Worm (Caenorhabditis elegans) whole organism, young adult: ENCODE results near the gene ttr-44.
A peak's percentile ranks its signal among the peaks of the same experiment; 100 is the strongest.

Source experiments
- B0019.2 ChIP-seq: fragments of 200-800 bp; sonication (Bioruptor generic); conservative IDR thresholded peaks from 2 replicates; pipeline ENCODE4 v1.3.6; 2022; ENCODE audit warnings: missing genetic modification reagents, missing genetic modification characterization, missing compliant biosample characterization
- D2030.7 ChIP-seq: fragments of 200-800 bp; sonication (Bioruptor generic); IDR thresholded peaks from 2 replicates; pipeline ENCODE4 v1.3.6; 2022; ENCODE audit warnings: missing genetic modification reagents, missing genetic modification characterization, missing compliant biosample characterization
- F23B12.7 ChIP-seq: sonication (generic microtip); optimal IDR thresholded peaks from 2 replicates; lab custom pipeline; 2017; ENCODE audit warnings: missing genetic modification characterization, mild to moderate bottlenecking, missing compliant biosample characterization, antibody characterized with exemption, moderate library complexity; ENCODE audit not compliant: insufficient read depth
- F37B4.10 ChIP-seq: fragments of 200-800 bp; sonication (Bioruptor generic); IDR thresholded peaks from 2 replicates; pipeline ENCODE4 v1.3.6; 2022; ENCODE audit warnings: missing genetic modification characterization, missing compliant biosample characterization
- F39B2.1 ChIP-seq: fragments of 200-800 bp; sonication (Bioruptor generic); IDR thresholded peaks from 2 replicates; pipeline ENCODE4 v1.3.6; 2022; ENCODE audit warnings: missing genetic modification reagents, missing genetic modification characterization, missing compliant biosample characterization
- F49E8.2 ChIP-seq: sonication (generic microtip); optimal IDR thresholded peaks from 3 replicates; lab custom pipeline; 2017; ENCODE audit warnings: missing genetic modification characterization, mild to moderate bottlenecking, missing compliant biosample characterization, antibody characterized with exemption, moderate library complexity; ENCODE audit not compliant: insufficient read depth
- F52B5.7 ChIP-seq: sonication (generic microtip); optimal IDR thresholded peaks from 2 replicates; lab custom pipeline; 2016; ENCODE audit warnings: mild to moderate bottlenecking, missing genetic modification characterization, missing compliant biosample characterization
- F57A8.1 ChIP-seq: fragments of 200-800 bp; sonication (Bioruptor generic); optimal IDR thresholded peaks from 2 replicates; lab custom pipeline; 2018; ENCODE audit warnings: mild to moderate bottlenecking, missing genetic modification characterization, moderate library complexity, missing compliant biosample characterization
- K11D2.4 ChIP-seq: fragments of 200-800 bp; sonication (Bioruptor generic); IDR thresholded peaks from 2 replicates; pipeline ENCODE4 v1.3.6; 2022; ENCODE audit warnings: missing genetic modification reagents, missing genetic modification characterization, missing compliant biosample characterization
- K12H6.12 ChIP-seq: fragments of 200-800 bp; sonication (Bioruptor generic); optimal IDR thresholded peaks from 2 replicates; lab custom pipeline; 2018; ENCODE audit warnings: mild to moderate bottlenecking, missing genetic modification characterization, missing compliant biosample characterization
- T26A5.8 ChIP-seq: sonication (generic microtip); optimal IDR thresholded peaks from 2 replicates; lab custom pipeline; 2016; ENCODE audit warnings: missing genetic modification characterization, missing compliant biosample characterization
- Y67H2A.10 ChIP-seq: fragments of 200-800 bp; sonication (Bioruptor generic); conservative IDR thresholded peaks from 2 replicates; pipeline ENCODE4 v1.3.6; 2022; ENCODE audit warnings: missing genetic modification reagents, missing genetic modification characterization, missing compliant biosample characterization
- Y79H2A.3 ChIP-seq: fragments of 200-800 bp; sonication (Bioruptor generic); conservative IDR thresholded peaks from 2 replicates; pipeline ENCODE4 v1.3.6; 2022; ENCODE audit warnings: missing genetic modification reagents, missing genetic modification characterization, missing compliant biosample characterization
- athp-1 ChIP-seq: sonication (generic microtip); optimal IDR thresholded peaks from 2 replicates; lab custom pipeline; 2017; ENCODE audit warnings: mild to moderate bottlenecking, missing genetic modification characterization, missing compliant biosample characterization
- ccch-3 ChIP-seq: fragments of 200-800 bp; sonication (Bioruptor generic); optimal IDR thresholded peaks from 2 replicates; lab custom pipeline; 2018; ENCODE audit warnings: mild to moderate bottlenecking, missing genetic modification characterization, missing compliant biosample characterization
- cebp-1 ChIP-seq, 2 experiments: fragments of 200-800 bp in 1 of 2; sonication (Bioruptor generic) in 1 of 2; sonication (generic microtip) in 1 of 2; IDR thresholded peaks in 1 of 2; optimal IDR thresholded peaks in 1 of 2; 2 replicates each; pipeline versions ENCODE4 v1.3.6 to Lab custom; 2017 to 2022; ENCODE audit warnings: missing compliant biosample characterization in 2 of 2, missing genetic modification characterization in 2 of 2, mild to moderate bottlenecking in 1 of 2, missing genetic modification reagents in 1 of 2, moderate library complexity in 1 of 2
- ceh-40 ChIP-seq: fragments of 200-800 bp; sonication (Bioruptor generic); IDR thresholded peaks from 2 replicates; pipeline ENCODE4 v1.3.6; 2022; ENCODE audit warnings: missing genetic modification characterization, missing compliant biosample characterization
- ceh-91 ChIP-seq: fragments of 200-800 bp; sonication (Bioruptor generic); IDR thresholded peaks from 2 replicates; pipeline ENCODE4 v1.3.6; 2022; ENCODE audit warnings: missing genetic modification reagents, missing genetic modification characterization, missing compliant biosample characterization
- die-1 ChIP-seq: sonication (generic microtip); optimal IDR thresholded peaks from 2 replicates; lab custom pipeline; 2016; ENCODE audit warnings: missing genotype, mild to moderate bottlenecking, missing genetic modification characterization, missing compliant biosample characterization
- efl-1 ChIP-seq: fragments of 150-350 bp; optimal IDR thresholded peaks from 2 replicates; lab custom pipeline; 2014; ENCODE audit warnings: missing biosample characterization, missing genetic modification reagents, missing genetic modification characterization
- egrh-3 ChIP-seq: fragments of 200-800 bp; sonication (Bioruptor generic); IDR thresholded peaks from 2 replicates; pipeline ENCODE4 v1.3.6; 2022; ENCODE audit warnings: missing genetic modification reagents, missing genetic modification characterization, missing compliant biosample characterization
- ekl-4 ChIP-seq: fragments of 200-800 bp; sonication (Bioruptor generic); IDR thresholded peaks from 2 replicates; pipeline ENCODE4 v1.3.6; 2022; ENCODE audit warnings: missing genetic modification reagents, missing genetic modification characterization, missing compliant biosample characterization
- hlh-12 ChIP-seq: sonication (generic microtip); optimal IDR thresholded peaks from 2 replicates; lab custom pipeline; 2016; ENCODE audit warnings: missing genetic modification characterization, missing compliant biosample characterization
- hsf-1 ChIP-seq: fragments of 200-800 bp; sonication (Bioruptor generic); IDR thresholded peaks from 2 replicates; pipeline ENCODE4 v1.3.6; 2022; ENCODE audit warnings: missing genetic modification reagents, missing genetic modification characterization, missing compliant biosample characterization
- let-526 ChIP-seq: fragments of 200-800 bp; sonication (Bioruptor generic); IDR thresholded peaks from 2 replicates; pipeline ENCODE4 v1.3.6; 2022; ENCODE audit warnings: missing genetic modification reagents, missing genetic modification characterization, missing compliant biosample characterization
- let-607 ChIP-seq, 2 experiments: fragments of 200-800 bp in 1 of 2; sonication (Bioruptor generic) in 1 of 2; sonication (generic microtip) in 1 of 2; optimal IDR thresholded peaks; 2 replicates each; lab custom pipeline; 2016 to 2018; ENCODE audit warnings: mild to moderate bottlenecking in 2 of 2, missing compliant biosample characterization in 2 of 2, missing genetic modification characterization in 2 of 2, moderate library complexity in 2 of 2, missing genotype in 1 of 2
- lin-35 ChIP-seq, 3 experiments: fragments of 150-350 bp in 2 of 3; sonication (generic microtip) in 1 of 3; optimal IDR thresholded peaks; 2 replicates each; lab custom pipeline; 2014 to 2018; ENCODE audit warnings: missing biosample characterization in 3 of 3, missing genetic modification characterization in 3 of 3, missing genetic modification reagents in 3 of 3
- lin-40 ChIP-seq: sonication (generic microtip); optimal IDR thresholded peaks from 2 replicates; lab custom pipeline; 2016; ENCODE audit warnings: missing genetic modification characterization, mild to moderate bottlenecking, missing compliant biosample characterization, missing genotype, missing genetic modification reagents
- lsl-1 ChIP-seq: fragments of 200-800 bp; sonication (Bioruptor generic); optimal IDR thresholded peaks from 2 replicates; lab custom pipeline; 2018; ENCODE audit warnings: mild to moderate bottlenecking, missing genetic modification characterization, moderate library complexity, missing compliant biosample characterization
- lsy-27 ChIP-seq: sonication (generic microtip); optimal IDR thresholded peaks from 2 replicates; lab custom pipeline; 2017; ENCODE audit warnings: missing genetic modification characterization, mild to moderate bottlenecking, missing compliant biosample characterization, antibody characterized with exemption, missing genotype, borderline replicate concordance; ENCODE audit not compliant: insufficient read depth
- madf-8 ChIP-seq: fragments of 200-800 bp; sonication (Bioruptor generic); conservative IDR thresholded peaks from 2 replicates; pipeline ENCODE4 v1.3.6; 2022; ENCODE audit warnings: missing genetic modification reagents, missing genetic modification characterization, missing compliant biosample characterization
- mcd-1 ChIP-seq: fragments of 200-800 bp; sonication (Bioruptor generic); IDR thresholded peaks from 2 replicates; pipeline ENCODE4 v1.3.6; 2022; ENCODE audit warnings: missing genetic modification reagents, missing genetic modification characterization, missing compliant biosample characterization
- mes-4 ChIP-seq: sonication (generic microtip); optimal IDR thresholded peaks from 2 replicates; lab custom pipeline; 2016; ENCODE audit warnings: missing genotype, missing genetic modification characterization, missing compliant biosample characterization
- nhr-120 ChIP-seq: fragments of 200-800 bp; sonication (Bioruptor generic); IDR thresholded peaks from 2 replicates; pipeline ENCODE4 v1.3.6; 2022; ENCODE audit warnings: missing genetic modification characterization, missing compliant biosample characterization
- pha-4 ChIP-seq: fragments of 150-350 bp; sonication (generic microtip); optimal IDR thresholded peaks from 2 replicates; lab custom pipeline; 2014; ENCODE audit warnings: missing biosample characterization, missing genetic modification reagents, missing genetic modification characterization
- rec-8 ChIP-seq, 2 experiments: sonication (generic microtip); optimal IDR thresholded peaks; 2 replicates each; lab custom pipeline; 2016; ENCODE audit warnings: mild to moderate bottlenecking in 2 of 2, missing genetic modification characterization in 2 of 2, missing genetic modification reagents in 2 of 2, missing genotype in 2 of 2, missing biosample characterization in 1 of 2, missing compliant biosample characterization in 1 of 2, moderate library complexity in 1 of 2
- repo-1 ChIP-seq: sonication (generic microtip); optimal IDR thresholded peaks from 2 replicates; lab custom pipeline; 2017; ENCODE audit warnings: mild to moderate bottlenecking, missing genetic modification characterization, missing compliant biosample characterization
- sdz-38 ChIP-seq: sonication (generic microtip); optimal IDR thresholded peaks from 2 replicates; lab custom pipeline; 2016; ENCODE audit warnings: missing genotype, missing genetic modification characterization, missing compliant biosample characterization
- snpc-1.1 ChIP-seq: sonication (generic microtip); optimal IDR thresholded peaks from 2 replicates; lab custom pipeline; 2017; ENCODE audit warnings: missing genetic modification characterization, mild to moderate bottlenecking, missing compliant biosample characterization, antibody characterized with exemption, moderate library complexity, missing genotype, missing genetic modification reagents; ENCODE audit not compliant: insufficient read depth
- tlf-1 ChIP-seq: fragments of 200-800 bp; sonication (Bioruptor generic); optimal IDR thresholded peaks from 2 replicates; lab custom pipeline; 2018; ENCODE audit warnings: mild to moderate bottlenecking, missing genetic modification characterization, missing compliant biosample characterization
- unc-62 ChIP-seq: fragments of 150-350 bp; optimal IDR thresholded peaks from 2 replicates; lab custom pipeline; 2014; ENCODE audit warnings: missing biosample characterization, missing genetic modification reagents, missing genetic modification characterization
- zfh-2 ChIP-seq: fragments of 200-800 bp; sonication (Bioruptor generic); conservative IDR thresholded peaks from 2 replicates; pipeline ENCODE4 v1.3.6; 2022; ENCODE audit warnings: missing genetic modification reagents, missing genetic modification characterization, missing compliant biosample characterization
- zim-3 ChIP-seq: sonication (generic microtip); optimal IDR thresholded peaks from 2 replicates; lab custom pipeline; 2017; ENCODE audit warnings: mild to moderate bottlenecking, missing genetic modification characterization, moderate library complexity, missing compliant biosample characterization
- ztf-18 ChIP-seq: sonication (generic microtip); optimal IDR thresholded peaks from 2 replicates; lab custom pipeline; 2016; ENCODE audit warnings: missing genotype, mild to moderate bottlenecking, missing genetic modification characterization, missing compliant biosample characterization
- ztf-22 ChIP-seq: fragments of 200-800 bp; sonication (Bioruptor generic); optimal IDR thresholded peaks from 2 replicates; lab custom pipeline; 2018; ENCODE audit warnings: mild to moderate bottlenecking, missing genetic modification characterization, moderate library complexity, missing compliant biosample characterization
- ztf-26 ChIP-seq: sonication (generic microtip); optimal IDR thresholded peaks from 2 replicates; lab custom pipeline; 2017; ENCODE audit warnings: missing genetic modification characterization, missing compliant biosample characterization
- ztf-6 ChIP-seq: fragments of 200-800 bp; sonication (Bioruptor generic); IDR thresholded peaks from 2 replicates; pipeline ENCODE4 v1.3.6; 2022; ENCODE audit warnings: missing genetic modification reagents, missing genetic modification characterization, missing compliant biosample characterization

Gene ttr-44

ce11 chrV:13566967-13567366, 36.4 kb upstream of the ttr-44 start (continued):
- no peak for TF ChIP-seq unc-62 (GFP tag; lab: Kevin White, UChicago)
- no peak for TF ChIP-seq D2030.7
- no peak for TF ChIP-seq ztf-22 (GFP tag; lab: Kevin White, UChicago)
- TF ChIP-seq Y79H2A.3 (GFP tag; lab: Robert Waterston, UW), result no peak
- TF ChIP-seq egrh-3 (GFP tag; lab: Robert Waterston, UW), result no peak
- peak; percentile 46; the same call in 1 of the 2 replicates for TF ChIP-seq hsf-1 (GFP tag; lab: Robert Waterston, UW)
- peak; percentile 77 for TF ChIP-seq repo-1 (tag; lab: Kevin White, UChicago)
- TF ChIP-seq pha-4 (tag; lab: Kevin White, UChicago), result peak; percentile 50
- TF ChIP-seq ccch-3 (GFP tag; lab: Kevin White, UChicago), result no peak
- TF ChIP-seq lin-35 (GFP tag; optimal IDR thresholded peaks at IDR 0.05; lab: Kevin White, UChicago), result no peak
- no peak for TF ChIP-seq ztf-6
- TF ChIP-seq lsy-27 (tag; lab: Kevin White, UChicago), result no peak
- TF ChIP-seq ceh-40 (GFP tag; lab: Robert Waterston, UW), result no peak
- TF ChIP-seq lin-40 (tag; lab: Kevin White, UChicago), result peak; percentile 59
- no peak for TF ChIP-seq ceh-91 (GFP tag; lab: Robert Waterston, UW)
- TF ChIP-seq F37B4.10 (GFP tag; lab: Robert Waterston, UW), result no peak
- no peak for TF ChIP-seq snpc-1.1 (tag; lab: Kevin White, UChicago)
- TF ChIP-seq die-1 (tag; lab: Kevin White, UChicago), result peak; percentile 55
- TF ChIP-seq let-607 (tag; optimal IDR thresholded peaks at IDR 0.05; lab: Kevin White, UChicago), result peak in 1 of 2 experiments; percentile 70
- TF ChIP-seq F39B2.1 (GFP tag; lab: Robert Waterston, UW), result no peak
- no peak for TF ChIP-seq cebp-1 (GFP tag; IDR thresholded peaks at IDR 0.05; lab: Robert Waterston, UW)
- peak; percentile 47 for TF ChIP-seq cebp-1 (tag; optimal IDR thresholded peaks at IDR 0.05; lab: Kevin White, UChicago)
- no peak for TF ChIP-seq F57A8.1 (GFP tag; lab: Kevin White, UChicago)
- TF ChIP-seq lsl-1 (GFP tag; lab: Kevin White, UChicago), result no peak
- no peak for TF ChIP-seq mes-4
- no peak for TF ChIP-seq B0019.2
- peak; percentile 83 for TF ChIP-seq tlf-1 (GFP tag; lab: Kevin White, UChicago)
- peak; percentile 76 for TF ChIP-seq F52B5.7 (tag; lab: Kevin White, UChicago)
- no peak for TF ChIP-seq K12H6.12
- peak; percentile 75 for TF ChIP-seq ekl-4 (GFP tag; lab: Robert Waterston, UW)
- TF ChIP-seq ztf-18, result no peak
- TF ChIP-seq athp-1, result peak; percentile 19
- no peak for TF ChIP-seq sdz-38 (tag; lab: Kevin White, UChicago)
- TF ChIP-seq mcd-1 (GFP tag; lab: Robert Waterston, UW), result peak; percentile 72
- TF ChIP-seq T26A5.8 (tag; lab: Kevin White, UChicago), result peak; percentile 70
- TF ChIP-seq ztf-26 (tag; lab: Kevin White, UChicago), result peak; percentile 59
- no peak for TF ChIP-seq zim-3
- TF ChIP-seq F23B12.7 (tag; lab: Kevin White, UChicago), result no peak
- no peak for TF ChIP-seq nhr-120 (GFP tag; lab: Robert Waterston, UW)
- TF ChIP-seq let-526, result 0 out of 2 replicates have a peak, but pooled peaks have one; percentile 11
- TF ChIP-seq F49E8.2, result no peak
- no peak for TF ChIP-seq efl-1 (GFP tag; lab: Kevin White, UChicago)
- no peak for TF ChIP-seq rec-8 (tag; optimal IDR thresholded peaks at IDR 0.05; lab: Kevin White, UChicago)
- peak; percentile 37 for TF ChIP-seq hlh-12
- TF ChIP-seq Y67H2A.10 (GFP tag; lab: Robert Waterston, UW), result no peak
- TF ChIP-seq K11D2.4 (GFP tag; lab: Robert Waterston, UW), result peak; percentile 50; the same call in 1 of the 2 replicates
- no peak for TF ChIP-seq zfh-2 (GFP tag; lab: Robert Waterston, UW)
- no peak for TF ChIP-seq madf-8 (GFP tag; lab: Robert Waterston, UW)
